Fruit fly (Drosophila melanogaster): ENCODE results near the gene CG14551.

Gene CG14551

DNA sequence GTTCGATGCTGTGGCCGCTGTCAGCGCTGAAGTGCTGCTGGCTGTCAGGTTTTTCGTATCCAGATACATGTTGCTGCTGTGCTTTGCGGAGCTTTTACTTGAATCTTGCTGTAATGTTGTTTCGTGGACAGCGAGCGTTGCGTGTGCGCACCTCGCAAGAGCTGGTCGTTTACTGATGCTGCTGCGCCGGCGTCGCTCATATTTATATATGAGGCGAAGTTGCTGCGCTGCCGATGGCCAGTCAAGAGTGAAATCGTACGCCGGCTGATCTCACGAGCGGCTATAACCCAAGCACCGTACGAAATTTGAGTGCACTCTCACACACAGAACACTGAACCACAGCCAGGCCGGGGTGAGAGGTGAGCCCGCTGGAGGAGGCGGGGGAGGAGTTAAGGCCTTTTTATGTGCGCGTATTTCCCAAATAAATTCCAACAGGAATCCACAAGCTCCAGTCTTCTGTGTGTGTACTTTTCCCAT is 45.5 kb downstream of the CG14551 start (continued):
- TF ChIP-seq row (GFP tag; IDR thresholded peaks at IDR 0.05) = no peak
- no peak for TF ChIP-seq Optix (GFP tag; IDR thresholded peaks at IDR 0.05)
- TF ChIP-seq CG17829 (tag; optimal IDR thresholded peaks at IDR 0.05) = no peak
- TF ChIP-seq Nf-YC (tag; optimal IDR thresholded peaks at IDR 0.05) = peak; percentile 5
- TF ChIP-seq sd (tag; optimal IDR thresholded peaks at IDR 0.05) = peak; percentile 79
- no peak for TF ChIP-seq oc (tag; optimal IDR thresholded peaks at IDR 0.05)
- TF ChIP-seq Fer3 (tag; optimal IDR thresholded peaks at IDR 0.05) = no peak
- TF ChIP-seq emc (GFP tag; optimal IDR thresholded peaks at IDR 0.05) = no peak
- no peak for TF ChIP-seq CG11398 (GFP tag; optimal IDR thresholded peaks at IDR 0.05)
- peak in 1 of 2 experiments; percentile 86 for TF ChIP-seq insv (GFP tag; optimal IDR thresholded peaks at IDR 0.05)
- peak; percentile 22 for TF ChIP-seq NC2α (GFP tag; optimal IDR thresholded peaks at IDR 0.05)
- no peak for TF ChIP-seq MESR4 (GFP tag; optimal IDR thresholded peaks at IDR 0.05)
- TF ChIP-seq tin (GFP tag; optimal IDR thresholded peaks at IDR 0.05) = no peak
- TF ChIP-seq z (GFP tag; IDR thresholded peaks at IDR 0.05) = peak; percentile 82; the same call in 2 of the 3 replicates
- peak; percentile 13 for TF ChIP-seq cad (GFP tag; optimal IDR thresholded peaks at IDR 0.05)
- no peak for TF ChIP-seq CG15073 (GFP tag; optimal IDR thresholded peaks at IDR 0.05)
- TF ChIP-seq Adf1 (GFP tag; IDR thresholded peaks at IDR 0.05) = peak; percentile 75
- TF ChIP-seq Taf1 (GFP tag; IDR thresholded peaks at IDR 0.05) = no peak
- TF ChIP-seq pb (GFP tag; optimal IDR thresholded peaks at IDR 0.05) = no peak
- no peak for TF ChIP-seq CG11085 (GFP tag; IDR thresholded peaks at IDR 0.05)
- TF ChIP-seq ftz-f1 (GFP tag; optimal IDR thresholded peaks at IDR 0.05) = no peak
- TF ChIP-seq unpg (GFP tag; optimal IDR thresholded peaks at IDR 0.05) = no peak
- TF ChIP-seq CG33557 (GFP tag; optimal IDR thresholded peaks at IDR 0.05) = no peak
- TF ChIP-seq CG18476 (GFP tag; optimal IDR thresholded peaks at IDR 0.05) = no peak
- TF ChIP-seq Pdp1 (GFP tag; optimal IDR thresholded peaks at IDR 0.05) = no peak
- no peak for TF ChIP-seq p53 (GFP tag; optimal IDR thresholded peaks at IDR 0.05)
- TF ChIP-seq zen (tag; optimal IDR thresholded peaks at IDR 0.05) = no peak
- TF ChIP-seq CG10979 (tag; optimal IDR thresholded peaks at IDR 0.05) = no peak
- TF ChIP-seq Oli (tag; optimal IDR thresholded peaks at IDR 0.05) = no peak
- TF ChIP-seq CrebB (tag; optimal IDR thresholded peaks at IDR 0.05) = no peak
- no peak for TF ChIP-seq CG16815 (GFP tag; optimal IDR thresholded peaks at IDR 0.05)
- 0 out of 3 replicates have a peak, but pooled peaks have one; percentile 20 for TF ChIP-seq ci (GFP tag; IDR thresholded peaks at IDR 0.05)
- TF ChIP-seq Ets65A (GFP tag) = peak; percentile 67
- peak; percentile 68 for TF ChIP-seq crol (GFP tag; IDR thresholded peaks at IDR 0.05)
- TF ChIP-seq CG34376 (GFP tag; optimal IDR thresholded peaks at IDR 0.05) = no peak
- TF ChIP-seq BtbVII (GFP tag; optimal IDR thresholded peaks at IDR 0.05) = no peak
- TF ChIP-seq pzg (GFP tag; optimal IDR thresholded peaks at IDR 0.05) = no peak
- no peak for TF ChIP-seq CG4707 (GFP tag; optimal IDR thresholded peaks at IDR 0.05)
- 0 out of 2 replicates have a peak, but pooled peaks have one; percentile 40 for TF ChIP-seq CG42726 (GFP tag; IDR thresholded peaks at IDR 0.05; ENCODE audit: partially characterized antibody)
- no peak for TF ChIP-seq her (GFP tag; optimal IDR thresholded peaks at IDR 0.05)
- TF ChIP-seq zfh2 (GFP tag; optimal IDR thresholded peaks at IDR 0.05) = no peak
- no peak for TF ChIP-seq CG18764 (GFP tag; optimal IDR thresholded peaks at IDR 0.05)
- no peak for TF ChIP-seq sim (GFP tag; IDR thresholded peaks at IDR 0.05)
- no peak for TF ChIP-seq B-H2 (GFP tag; optimal IDR thresholded peaks at IDR 0.05)
- no peak for TF ChIP-seq sens-2 (GFP tag; IDR thresholded peaks at IDR 0.05)
- no peak for TF ChIP-seq ham (GFP tag; IDR thresholded peaks at IDR 0.05)
- peak; percentile 43; the same call in 1 of the 3 replicates for TF ChIP-seq CG2199 (GFP tag; IDR thresholded peaks at IDR 0.05)
- peak; percentile 72 for TF ChIP-seq kni (GFP tag; optimal IDR thresholded peaks at IDR 0.05)
- TF ChIP-seq CG11504 (tag; optimal IDR thresholded peaks at IDR 0.05) = peak; percentile 80
- peak in 1 of 2 experiments; percentile 26 for TF ChIP-seq Trl (optimal IDR thresholded peaks at IDR 0.05)
- no peak for TF ChIP-seq Trl (GFP tag; optimal IDR thresholded peaks at IDR 0.05)
- no peak for TF ChIP-seq gt (GFP tag; IDR thresholded peaks at IDR 0.05)

All from whole organism, embryonic.